3 worm cellular contexts compared by ENCODE assay signal in genomic region chrV:17659228-17659627, ce11.
TF ChIP-seq lines count a peak whose summit lies in the region.

Gene fbxa-108, minus strand, starts transcription at chrV:17659385.

TF ChIP-seq in whole organism, L1 larva, 84 proteins besides CTCF, POLR2A, EP300 and RAD21 (continued from another document):
- TF ChIP-seq lir-3 (tag; optimal IDR thresholded peaks at IDR 0.05; lab: Kevin White, UChicago; ENCODE audit: poor library complexity) = no peak
- no peak for TF ChIP-seq fkh-4 (tag; optimal IDR thresholded peaks at IDR 0.05; lab: Kevin White, UChicago; ENCODE audit: borderline replicate concordance)
- TF ChIP-seq elt-2 (tag; optimal IDR thresholded peaks at IDR 0.05; lab: Kevin White, UChicago) = peak; percentile 99
- TF ChIP-seq sptf-1 (tag; optimal IDR thresholded peaks at IDR 0.05; lab: Kevin White, UChicago) = no peak

TF ChIP-seq in whole organism, L4 larva, 104 proteins besides CTCF, POLR2A, EP300 and RAD21 (continued from another document):
- TF ChIP-seq pha-4 (GFP tag; IDR thresholded peaks at IDR 0.05; lab: Robert Waterston, UW) (no peak; the same call in 1 of the 2 replicates), pha-4 (tag; optimal IDR thresholded peaks at IDR 0.05; lab: Kevin White, UChicago) (no peak), spr-3 (GFP tag; optimal IDR thresholded peaks at IDR 0.05; lab: Kevin White, UChicago) (no peak), daf-16 (GFP tag; optimal IDR thresholded peaks at IDR 0.05; lab: Kevin White, UChicago) (peak in 1 of 2 experiments; percentile 64), daf-16 (tag; optimal IDR thresholded peaks at IDR 0.05; lab: Kevin White, UChicago) (peak; percentile 96), Y75B8A.6 (GFP tag; IDR thresholded peaks at IDR 0.05; lab: Robert Waterston, UW) (no peak), ceh-28 (tag; optimal IDR thresholded peaks at IDR 0.05; lab: Kevin White, UChicago) (no peak), saeg-2 (GFP tag; IDR thresholded peaks at IDR 0.05; lab: Robert Waterston, UW) (no peak), F10B5.3 (tag; optimal IDR thresholded peaks at IDR 0.05; lab: Kevin White, UChicago) (no peak), ztf-7 (tag; optimal IDR thresholded peaks at IDR 0.05; lab: Kevin White, UChicago) (no peak), nhr-41 (GFP tag; IDR thresholded peaks at IDR 0.05; lab: Robert Waterston, UW) (no peak), nhr-6 (tag; optimal IDR thresholded peaks at IDR 0.05; lab: Kevin White, UChicago) (peak; percentile 66), ces-1 (GFP tag; optimal IDR thresholded peaks at IDR 0.05; lab: Kevin White, UChicago) (no peak), jun-1 (tag; optimal IDR thresholded peaks at IDR 0.05; lab: Kevin White, UChicago) (peak; percentile 47), unc-62 (GFP tag; optimal IDR thresholded peaks at IDR 0.05 in 1 of 2; lab: Kevin White, UChicago) (no peak), unc-62 (tag; optimal IDR thresholded peaks at IDR 0.05; lab: Kevin White, UChicago) (no peak), lin-38 (GFP tag; IDR thresholded peaks at IDR 0.05; lab: Robert Waterston, UW) (no peak), lin-15B (tag; optimal IDR thresholded peaks at IDR 0.05; lab: Kevin White, UChicago) (no peak), ZK337.2 (GFP tag; IDR thresholded peaks at IDR 0.05; lab: Robert Waterston, UW) (no peak), lin-1 (GFP tag; IDR thresholded peaks at IDR 0.05; lab: Robert Waterston, UW) (peak; percentile 75), rbr-2 (tag; optimal IDR thresholded peaks at IDR 0.05; lab: Kevin White, UChicago) (no peak), nhr-102 (tag; optimal IDR thresholded peaks at IDR 0.05; lab: Kevin White, UChicago) (peak; percentile 78), nhr-10 (tag; optimal IDR thresholded peaks at IDR 0.05; lab: Kevin White, UChicago) (peak; percentile 48), php-3 (GFP tag; IDR thresholded peaks at IDR 0.05; lab: Robert Waterston, UW) (peak; percentile 85), nhr-28 (tag; optimal IDR thresholded peaks at IDR 0.05; lab: Kevin White, UChicago) (peak; percentile 94), pqm-1 (tag; optimal IDR thresholded peaks at IDR 0.05; lab: Kevin White, UChicago) (peak; percentile 97), mdl-1 (tag; optimal IDR thresholded peaks at IDR 0.05; lab: Kevin White, UChicago) (peak in 1 of 2 experiments; percentile 32), lin-13 (GFP tag; optimal IDR thresholded peaks at IDR 0.05; lab: Kevin White, UChicago) (peak; percentile 16), ama-1 (optimal IDR thresholded peaks at IDR 0.05; lab: Kevin White, UChicago) (no peak), mxl-2 (GFP tag; conservative IDR thresholded peaks at IDR 0.05; lab: Robert Waterston, UW) (peak; percentile 87), aha-1 (tag; lab: Kevin White, UChicago) (peak; percentile 94), tra-1 (GFP tag; IDR thresholded peaks at IDR 0.05; lab: Robert Waterston, UW) (peak; percentile 64; the same call in 1 of the 2 replicates), snpc-1.2 (GFP tag; IDR thresholded peaks at IDR 0.05; lab: Robert Waterston, UW) (no peak), nhr-111 (GFP tag; optimal IDR thresholded peaks at IDR 0.05; lab: Kevin White, UChicago) (no peak), hlh-11 (tag; optimal IDR thresholded peaks at IDR 0.05; lab: Kevin White, UChicago) (peak; percentile 89), zfp-2 (tag; optimal IDR thresholded peaks at IDR 0.05; lab: Kevin White, UChicago) (no peak), ceh-32 (tag; optimal IDR thresholded peaks at IDR 0.05; lab: Kevin White, UChicago; ENCODE audit: poor library complexity) (no peak), nhr-77 (tag; optimal IDR thresholded peaks at IDR 0.05; lab: Kevin White, UChicago) (peak; percentile 90)

TF ChIP-seq in whole organism, young adult, 124 proteins besides CTCF, POLR2A, EP300 and RAD21 (continued from another document):
- TF ChIP-seq ceh-58 (GFP tag; IDR thresholded peaks at IDR 0.05; lab: Robert Waterston, UW) = no peak
- no peak for TF ChIP-seq bed-2 (GFP tag; IDR thresholded peaks at IDR 0.05; lab: Robert Waterston, UW)
- TF ChIP-seq fkh-3 (tag; optimal IDR thresholded peaks at IDR 0.05; lab: Kevin White, UChicago) = no peak
- TF ChIP-seq ZK185.1 (tag; optimal IDR thresholded peaks at IDR 0.05; lab: Kevin White, UChicago; ENCODE audit: poor library complexity, severe bottlenecking) = no peak
- no peak for TF ChIP-seq ceh-79 (tag; optimal IDR thresholded peaks at IDR 0.05; lab: Kevin White, UChicago)
- TF ChIP-seq lsl-1 (GFP tag; optimal IDR thresholded peaks at IDR 0.05; lab: Kevin White, UChicago) = no peak
- no peak for TF ChIP-seq athp-1 (tag; optimal IDR thresholded peaks at IDR 0.05; lab: Kevin White, UChicago)
- TF ChIP-seq C06A6.2 (GFP tag; conservative IDR thresholded peaks at IDR 0.05; lab: Robert Waterston, UW) = no peak
- no peak for TF ChIP-seq hmg-20 (GFP tag; IDR thresholded peaks at IDR 0.05; lab: Robert Waterston, UW)
- TF ChIP-seq Y67H2A.10 (GFP tag; conservative IDR thresholded peaks at IDR 0.05; lab: Robert Waterston, UW) = no peak
- TF ChIP-seq ztf-3 (GFP tag; optimal IDR thresholded peaks at IDR 0.05; lab: Kevin White, UChicago) = no peak
- TF ChIP-seq Y53F4B.3 (GFP tag; IDR thresholded peaks at IDR 0.05; lab: Robert Waterston, UW) = no peak
- TF ChIP-seq nfya-2 (GFP tag; IDR thresholded peaks at IDR 0.05; lab: Robert Waterston, UW) = no peak
- no peak for TF ChIP-seq nfya-1 (tag; optimal IDR thresholded peaks at IDR 0.05; lab: Kevin White, UChicago; ENCODE audit: borderline replicate concordance, insufficient read depth)
- TF ChIP-seq mcd-1 (GFP tag; IDR thresholded peaks at IDR 0.05; lab: Robert Waterston, UW) = no peak
- TF ChIP-seq lin-26 (GFP tag; IDR thresholded peaks at IDR 0.05; lab: Robert Waterston, UW) = no peak
- no peak for TF ChIP-seq madf-3 (GFP tag; IDR thresholded peaks at IDR 0.05; lab: Robert Waterston, UW)
- TF ChIP-seq Y53G8AR.9 (GFP tag; conservative IDR thresholded peaks at IDR 0.05; lab: Robert Waterston, UW) = no peak
- no peak for TF ChIP-seq F55B11.4 (tag; optimal IDR thresholded peaks at IDR 0.05; lab: Kevin White, UChicago; ENCODE audit: borderline replicate concordance, insufficient read depth)
- no peak for TF ChIP-seq snpc-4 (GFP tag; optimal IDR thresholded peaks at IDR 0.05; lab: Kevin White, UChicago)
- TF ChIP-seq snpc-4 (tag; optimal IDR thresholded peaks at IDR 0.05; lab: Kevin White, UChicago) = peak in 3 of 4 experiments; percentile 45 to 71 (median 61)
- TF ChIP-seq unc-130 (GFP tag; optimal IDR thresholded peaks at IDR 0.05; lab: Kevin White, UChicago) = no peak
- TF ChIP-seq ztf-28 (GFP tag; IDR thresholded peaks at IDR 0.05; lab: Robert Waterston, UW) = no peak
- no peak for TF ChIP-seq hmg-1.2 (GFP tag; IDR thresholded peaks at IDR 0.05; lab: Robert Waterston, UW)
- TF ChIP-seq Y95B8A.8 (GFP tag; IDR thresholded peaks at IDR 0.05; lab: Robert Waterston, UW) = no peak
- no peak for TF ChIP-seq lin-40 (tag; optimal IDR thresholded peaks at IDR 0.05; lab: Kevin White, UChicago)
- no peak for TF ChIP-seq F57A8.1 (GFP tag; optimal IDR thresholded peaks at IDR 0.05; lab: Kevin White, UChicago)
- TF ChIP-seq tlf-1 (GFP tag; optimal IDR thresholded peaks at IDR 0.05; lab: Kevin White, UChicago) = no peak
- no peak for TF ChIP-seq mes-4 (tag; optimal IDR thresholded peaks at IDR 0.05; lab: Kevin White, UChicago)
- peak; percentile 67 for TF ChIP-seq ets-4 (GFP tag; optimal IDR thresholded peaks at IDR 0.05; lab: Kevin White, UChicago)
- no peak for TF ChIP-seq sea-2 (GFP tag; IDR thresholded peaks at IDR 0.05; lab: Robert Waterston, UW)
- TF ChIP-seq ceh-40 (GFP tag; IDR thresholded peaks at IDR 0.05; lab: Robert Waterston, UW) = no peak
- TF ChIP-seq B0035.1 (tag; optimal IDR thresholded peaks at IDR 0.05; lab: Kevin White, UChicago) = no peak
- TF ChIP-seq egl-44 (GFP tag; IDR thresholded peaks at IDR 0.05; lab: Robert Waterston, UW) = 0 out of 2 replicates have a peak, but pooled peaks have one; percentile 46
- no peak for TF ChIP-seq ztf-6 (GFP tag; IDR thresholded peaks at IDR 0.05; lab: Robert Waterston, UW)
- TF ChIP-seq zim-3 (tag; optimal IDR thresholded peaks at IDR 0.05; lab: Kevin White, UChicago) = no peak
- no peak for TF ChIP-seq ccch-3 (GFP tag; optimal IDR thresholded peaks at IDR 0.05; lab: Kevin White, UChicago)
- no peak for TF ChIP-seq hsf-1 (GFP tag; IDR thresholded peaks at IDR 0.05; lab: Robert Waterston, UW)
- TF ChIP-seq rec-8 (tag; optimal IDR thresholded peaks at IDR 0.05; lab: Kevin White, UChicago) = no peak
- TF ChIP-seq nhr-90 (tag; optimal IDR thresholded peaks at IDR 0.05; lab: Kevin White, UChicago) = peak; percentile 59
- peak; percentile 33 for TF ChIP-seq madf-10 (tag; optimal IDR thresholded peaks at IDR 0.05; lab: Kevin White, UChicago)
- peak; percentile 79 for TF ChIP-seq ztf-22 (GFP tag; optimal IDR thresholded peaks at IDR 0.05; lab: Kevin White, UChicago)
- TF ChIP-seq F23B12.7 (tag; optimal IDR thresholded peaks at IDR 0.05; lab: Kevin White, UChicago; ENCODE audit: insufficient read depth) = peak; percentile 10
- TF ChIP-seq K12H6.12 (tag; optimal IDR thresholded peaks at IDR 0.05; lab: Kevin White, UChicago) = no peak
- no peak for TF ChIP-seq madf-6 (GFP tag; IDR thresholded peaks at IDR 0.05; lab: Robert Waterston, UW)
- TF ChIP-seq akir-1 (GFP tag; optimal IDR thresholded peaks at IDR 0.05; lab: Kevin White, UChicago) = no peak
- TF ChIP-seq ztf-25 (GFP tag; IDR thresholded peaks at IDR 0.05; lab: Robert Waterston, UW) = no peak
- TF ChIP-seq snpc-3.4 (tag; optimal IDR thresholded peaks at IDR 0.05; lab: Kevin White, UChicago) = no peak
- TF ChIP-seq dpl-1 (GFP tag; optimal IDR thresholded peaks at IDR 0.05; lab: Kevin White, UChicago) = no peak
- no peak for TF ChIP-seq hlh-26 (GFP tag; conservative IDR thresholded peaks at IDR 0.05; lab: Robert Waterston, UW)
- no peak for TF ChIP-seq lag-1 (GFP tag; IDR thresholded peaks at IDR 0.05; lab: Robert Waterston, UW)
- no peak for TF ChIP-seq F49E8.2 (tag; optimal IDR thresholded peaks at IDR 0.05; lab: Kevin White, UChicago; ENCODE audit: insufficient read depth)
- TF ChIP-seq madf-8 (GFP tag; conservative IDR thresholded peaks at IDR 0.05; lab: Robert Waterston, UW) = no peak
- no peak for TF ChIP-seq bed-1 (GFP tag; IDR thresholded peaks at IDR 0.05; lab: Robert Waterston, UW)
- no peak for TF ChIP-seq snpc-1.3 (tag; optimal IDR thresholded peaks at IDR 0.05; lab: Kevin White, UChicago; ENCODE audit: insufficient read depth)
- no peak for TF ChIP-seq hrde-1 (tag; optimal IDR thresholded peaks at IDR 0.05; lab: Kevin White, UChicago; ENCODE audit: borderline replicate concordance)
- no peak for TF ChIP-seq B0019.2 (GFP tag; conservative IDR thresholded peaks at IDR 0.05; lab: Robert Waterston, UW)
- TF ChIP-seq lin-35 (GFP tag; optimal IDR thresholded peaks at IDR 0.05; lab: Kevin White, UChicago) = no peak
- no peak for TF ChIP-seq Y79H2A.3 (GFP tag; conservative IDR thresholded peaks at IDR 0.05; lab: Robert Waterston, UW)
- peak; percentile 14 to 35 for TF ChIP-seq let-607 (tag; optimal IDR thresholded peaks at IDR 0.05; lab: Kevin White, UChicago)
- no peak for TF ChIP-seq aptf-3 (GFP tag; IDR thresholded peaks at IDR 0.05; lab: Robert Waterston, UW)
- TF ChIP-seq F52B5.7 (tag; optimal IDR thresholded peaks at IDR 0.05; lab: Kevin White, UChicago) = no peak
- TF ChIP-seq ceh-91 (GFP tag; IDR thresholded peaks at IDR 0.05; lab: Robert Waterston, UW) = no peak
- TF ChIP-seq F39B2.1 (GFP tag; IDR thresholded peaks at IDR 0.05; lab: Robert Waterston, UW) = no peak
- TF ChIP-seq nhr-179 (tag; optimal IDR thresholded peaks at IDR 0.05; lab: Kevin White, UChicago) = no peak
- TF ChIP-seq let-526 (GFP tag; IDR thresholded peaks at IDR 0.05; lab: Robert Waterston, UW) = no peak
- TF ChIP-seq nhr-80 (tag; optimal IDR thresholded peaks at IDR 0.05; lab: Kevin White, UChicago) = peak; percentile 99
- no peak for TF ChIP-seq gei-17 (GFP tag; optimal IDR thresholded peaks at IDR 0.05; lab: Kevin White, UChicago)
- TF ChIP-seq hlh-12 (tag; optimal IDR thresholded peaks at IDR 0.05; lab: Kevin White, UChicago) = no peak
- no peak for TF ChIP-seq aptf-2 (GFP tag; conservative IDR thresholded peaks at IDR 0.05; lab: Robert Waterston, UW)
- TF ChIP-seq egl-18 (GFP tag; IDR thresholded peaks at IDR 0.05; lab: Robert Waterston, UW) = no peak
- no peak for TF ChIP-seq repo-1 (tag; optimal IDR thresholded peaks at IDR 0.05; lab: Kevin White, UChicago)
- no peak for TF ChIP-seq ekl-4 (GFP tag; IDR thresholded peaks at IDR 0.05; lab: Robert Waterston, UW)
- TF ChIP-seq lin-54 (GFP tag; optimal IDR thresholded peaks at IDR 0.05; lab: Kevin White, UChicago) = no peak
- peak; percentile 22 for TF ChIP-seq tbp1 (GFP tag; optimal IDR thresholded peaks at IDR 0.05; lab: Kevin White, UChicago)
- no peak for TF ChIP-seq tbx-9 (tag; optimal IDR thresholded peaks at IDR 0.05; lab: Kevin White, UChicago; ENCODE audit: borderline replicate concordance)
- no peak for TF ChIP-seq dpff-1 (tag; optimal IDR thresholded peaks at IDR 0.05; lab: Kevin White, UChicago)
- no peak for TF ChIP-seq ceh-27 (GFP tag; optimal IDR thresholded peaks at IDR 0.05; lab: Kevin White, UChicago)
- peak; percentile 60; the same call in 1 of the 2 replicates for TF ChIP-seq nfyb-1 (GFP tag; IDR thresholded peaks at IDR 0.05; lab: Robert Waterston, UW)
- TF ChIP-seq cebp-1 (GFP tag; IDR thresholded peaks at IDR 0.05; lab: Robert Waterston, UW) = peak; percentile 97
- peak; percentile 97 for TF ChIP-seq cebp-1 (tag; optimal IDR thresholded peaks at IDR 0.05; lab: Kevin White, UChicago)
- no peak for TF ChIP-seq F10E7.11 (tag; optimal IDR thresholded peaks at IDR 0.05; lab: Kevin White, UChicago)
- TF ChIP-seq ama-1 (optimal IDR thresholded peaks at IDR 0.05; lab: Kevin White, UChicago) = no peak
- TF ChIP-seq ama-1 (GFP tag; optimal IDR thresholded peaks at IDR 0.05; lab: Kevin White, UChicago) = no peak
- TF ChIP-seq sdz-38 (tag; optimal IDR thresholded peaks at IDR 0.05; lab: Kevin White, UChicago) = no peak
